Worm (Caenorhabditis elegans) whole organism, L4 larva: ENCODE data around the gene W09H1.4.

Experiments
- F10B5.3 ChIP-seq: sonication (generic microtip); optimal IDR thresholded peaks from 2 replicates; lab custom pipeline; 2016; ENCODE audit warnings: mild to moderate bottlenecking, missing genetic modification characterization, missing compliant biosample characterization
- F37D6.2 ChIP-seq: sonication (generic microtip); optimal IDR thresholded peaks from 2 replicates; lab custom pipeline; 2016; ENCODE audit warnings: mild to moderate bottlenecking, missing genetic modification characterization, missing compliant biosample characterization
- R02D3.7 ChIP-seq: fragments of 150-350 bp; sonication (generic microtip); optimal IDR thresholded peaks from 3 replicates; lab custom pipeline; 2014; ENCODE audit warnings: missing biosample characterization, missing genetic modification characterization
- Y48G9A.11 ChIP-seq: fragments of 200-800 bp; sonication (Bioruptor generic); IDR thresholded peaks from 2 replicates; pipeline ENCODE4 v1.3.6; 2022; ENCODE audit warnings: missing genetic modification reagents, missing genetic modification characterization, missing compliant biosample characterization
- Y75B8A.6 ChIP-seq: fragments of 200-800 bp; sonication (Bioruptor generic); IDR thresholded peaks from 2 replicates; pipeline ENCODE4 v1.3.6; 2022; ENCODE audit warnings: missing genetic modification reagents, missing genetic modification characterization, missing compliant biosample characterization
- ceh-44 ChIP-seq: fragments of 200-800 bp; sonication (Bioruptor generic); IDR thresholded peaks from 2 replicates; pipeline ENCODE4 v1.3.6; 2022; ENCODE audit warnings: missing genetic modification reagents, missing genetic modification characterization, missing compliant biosample characterization
- ceh-62 ChIP-seq: sonication (generic microtip); optimal IDR thresholded peaks from 2 replicates; lab custom pipeline; 2017; ENCODE audit warnings: missing biosample characterization, missing genetic modification characterization
- ceh-82 ChIP-seq: sonication (generic microtip); optimal IDR thresholded peaks from 2 replicates; lab custom pipeline; 2017; ENCODE audit warnings: missing biosample characterization, missing genetic modification characterization
- daf-12 ChIP-seq: fragments of 150-350 bp; optimal IDR thresholded peaks from 2 replicates; lab custom pipeline; 2014; ENCODE audit warnings: missing biosample characterization, missing genetic modification reagents, missing genetic modification characterization
- daf-16 ChIP-seq, 3 experiments: sonication (generic microtip); optimal IDR thresholded peaks; 2 replicates each; lab custom pipeline; 2016 to 2017; ENCODE audit warnings: missing genetic modification characterization in 3 of 3, missing genetic modification reagents in 3 of 3, mild to moderate bottlenecking in 2 of 3, missing compliant biosample characterization in 2 of 3, missing biosample characterization in 1 of 3, moderate library complexity in 1 of 3
- dmd-6 ChIP-seq: fragments of 200-800 bp; sonication (Bioruptor generic); IDR thresholded peaks from 2 replicates; pipeline ENCODE4 v1.3.6; 2022; ENCODE audit warnings: missing genetic modification reagents, missing genetic modification characterization, missing compliant biosample characterization
- dmd-9 ChIP-seq: fragments of 200-800 bp; sonication (Bioruptor generic); IDR thresholded peaks from 2 replicates; pipeline ENCODE4 v1.3.6; 2022; ENCODE audit warnings: missing genetic modification reagents, missing genetic modification characterization, missing compliant biosample characterization
- dpl-1 ChIP-seq: fragments of 150-350 bp; optimal IDR thresholded peaks from 2 replicates; lab custom pipeline; 2014; ENCODE audit warnings: missing biosample characterization, missing genetic modification reagents, missing genetic modification characterization
- dve-1 ChIP-seq: sonication (generic microtip); optimal IDR thresholded peaks from 2 replicates; lab custom pipeline; 2017; ENCODE audit warnings: antibody characterized with exemption, mild to moderate bottlenecking, missing genetic modification characterization, missing compliant biosample characterization; ENCODE audit not compliant: insufficient read depth
- egl-27 ChIP-seq: sonication (generic microtip); optimal IDR thresholded peaks from 3 replicates; lab custom pipeline; 2017; ENCODE audit warnings: missing biosample characterization, missing genetic modification reagents, missing genetic modification characterization
- egl-43 ChIP-seq: fragments of 200-800 bp; sonication (Bioruptor generic); IDR thresholded peaks from 2 replicates; pipeline ENCODE4 v1.3.6; 2022; ENCODE audit warnings: missing genetic modification reagents, missing genetic modification characterization, missing compliant biosample characterization
- hlh-30 ChIP-seq: sonication (generic microtip); optimal IDR thresholded peaks from 2 replicates; lab custom pipeline; 2017; ENCODE audit warnings: antibody characterized with exemption, mild to moderate bottlenecking, missing genetic modification characterization, missing compliant biosample characterization; ENCODE audit not compliant: insufficient read depth
- hmg-1.1 ChIP-seq: fragments of 200-800 bp; sonication (Bioruptor generic); IDR thresholded peaks from 2 replicates; pipeline ENCODE4 v1.3.6; 2022; ENCODE audit warnings: missing genetic modification reagents, missing genetic modification characterization, missing compliant biosample characterization
- lim-7 ChIP-seq: fragments of 200-800 bp; sonication (Bioruptor generic); IDR thresholded peaks from 2 replicates; pipeline ENCODE4 v1.3.6; 2022; ENCODE audit warnings: missing genetic modification characterization, missing compliant biosample characterization
- lin-38 ChIP-seq: fragments of 200-800 bp; sonication (Bioruptor generic); IDR thresholded peaks from 2 replicates; pipeline ENCODE4 v1.3.6; 2022; ENCODE audit warnings: missing genetic modification reagents, missing genetic modification characterization, missing compliant biosample characterization
- lsy-2 ChIP-seq, 2 experiments: fragments of 150-350 bp in 1 of 2; sonication (generic microtip) in 1 of 2; optimal IDR thresholded peaks; 2 replicates each; lab custom pipeline; 2014 to 2017; ENCODE audit warnings: missing biosample characterization in 2 of 2, missing genetic modification characterization in 2 of 2
- madf-5 ChIP-seq, 2 experiments: fragments of 200-800 bp; sonication (Bioruptor generic); IDR thresholded peaks; 2 replicates each; pipeline ENCODE4 v1.3.6; 2022; ENCODE audit warnings: missing compliant biosample characterization in 2 of 2, missing genetic modification characterization in 2 of 2
- mdt-29 ChIP-seq: fragments of 200-800 bp; sonication (Bioruptor generic); IDR thresholded peaks from 2 replicates; pipeline ENCODE4 v1.3.6; 2022; ENCODE audit warnings: missing genetic modification reagents, missing genetic modification characterization, missing compliant biosample characterization
- mes-2 ChIP-seq: sonication (generic microtip); optimal IDR thresholded peaks from 2 replicates; lab custom pipeline; 2016; ENCODE audit warnings: missing genotype, mild to moderate bottlenecking, missing genetic modification characterization, missing compliant biosample characterization; ENCODE audit not compliant: poor library complexity, severe bottlenecking
- mxl-3 ChIP-seq: fragments of 200-800 bp; sonication (Bioruptor generic); optimal IDR thresholded peaks from 2 replicates; lab custom pipeline; 2018; ENCODE audit warnings: mild to moderate bottlenecking, missing genetic modification characterization, missing compliant biosample characterization
- nhr-76 ChIP-seq: fragments of 150-350 bp; optimal IDR thresholded peaks from 2 replicates; lab custom pipeline; 2014; ENCODE audit warnings: missing biosample characterization, missing genetic modification characterization
- nhr-77 ChIP-seq: fragments of 150-350 bp; optimal IDR thresholded peaks from 2 replicates; lab custom pipeline; 2014; ENCODE audit warnings: missing biosample characterization, missing genetic modification characterization
- pha-4 ChIP-seq, 2 experiments: fragments of 150-350 bp in 1 of 2; fragments of 200-800 bp in 1 of 2; sonication (Bioruptor generic) in 1 of 2; IDR thresholded peaks in 1 of 2; optimal IDR thresholded peaks in 1 of 2; 2 replicates each; pipeline versions ENCODE4 v1.3.6 to Lab custom; 2014 to 2022; ENCODE audit warnings: missing genetic modification characterization in 2 of 2, missing genetic modification reagents in 2 of 2, missing biosample characterization in 1 of 2, missing compliant biosample characterization in 1 of 2
- php-3 ChIP-seq: fragments of 200-800 bp; sonication (Bioruptor generic); IDR thresholded peaks from 2 replicates; pipeline ENCODE4 v1.3.6; 2022; ENCODE audit warnings: missing genetic modification reagents, missing genetic modification characterization, missing compliant biosample characterization
- rbr-2 ChIP-seq: sonication (generic microtip); optimal IDR thresholded peaks from 2 replicates; lab custom pipeline; 2016; ENCODE audit warnings: missing genotype, missing genetic modification characterization, missing compliant biosample characterization
- sdz-12 ChIP-seq: fragments of 200-800 bp; sonication (Bioruptor generic); optimal IDR thresholded peaks from 2 replicates; lab custom pipeline; 2018; ENCODE audit warnings: mild to moderate bottlenecking, missing genetic modification characterization, missing compliant biosample characterization
- set-16 ChIP-seq: fragments of 200-800 bp; sonication (Bioruptor generic); IDR thresholded peaks from 2 replicates; pipeline ENCODE4 v1.3.6; 2022; ENCODE audit warnings: missing genetic modification reagents, missing genetic modification characterization, missing compliant biosample characterization
- snpc-1.2 ChIP-seq: fragments of 200-800 bp; sonication (Bioruptor generic); IDR thresholded peaks from 2 replicates; pipeline ENCODE4 v1.3.6; 2022; ENCODE audit warnings: missing genetic modification reagents, missing genetic modification characterization, missing compliant biosample characterization
- spr-1 ChIP-seq: sonication (generic microtip); optimal IDR thresholded peaks from 2 replicates; lab custom pipeline; 2016; ENCODE audit warnings: mild to moderate bottlenecking, missing genetic modification characterization, missing compliant biosample characterization
- tra-1 ChIP-seq: fragments of 200-800 bp; sonication (Bioruptor generic); IDR thresholded peaks from 2 replicates; pipeline ENCODE4 v1.3.6; 2022; ENCODE audit warnings: missing genetic modification reagents, missing genetic modification characterization, missing compliant biosample characterization
- unc-39 ChIP-seq: sonication (generic microtip); optimal IDR thresholded peaks from 2 replicates; lab custom pipeline; 2017; ENCODE audit warnings: missing biosample characterization, missing genetic modification characterization
- zag-1 ChIP-seq: fragments of 150-350 bp; optimal IDR thresholded peaks from 2 replicates; lab custom pipeline; 2014; ENCODE audit warnings: missing biosample characterization, missing genetic modification characterization
- ztf-7 ChIP-seq: fragments of 150-350 bp; optimal IDR thresholded peaks from 2 replicates; lab custom pipeline; 2014; ENCODE audit warnings: missing biosample characterization, missing genetic modification characterization

The W09H1.4 gene

DNA sequence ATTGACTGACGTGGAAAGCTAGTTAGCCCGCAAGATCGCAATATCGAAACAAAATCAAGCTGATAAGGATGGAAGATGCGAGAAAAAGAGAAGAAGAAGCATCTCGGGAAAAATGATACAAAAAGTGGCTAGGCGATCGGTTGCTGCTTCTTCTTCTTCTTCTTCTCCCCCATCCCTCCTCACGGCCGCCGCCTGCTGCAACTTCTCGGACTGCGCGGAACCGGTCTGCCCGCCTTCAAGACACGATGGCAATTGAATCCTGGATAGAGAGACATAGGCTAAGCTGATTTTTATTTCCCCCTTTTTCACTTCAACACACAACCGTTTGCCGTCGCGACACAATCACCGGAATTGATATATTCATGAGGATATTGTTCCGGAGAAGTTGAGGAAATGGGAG, 8.9 kb upstream of the W09H1.4 start:
- TF ChIP-seq set-16 (GFP tag; lab: Robert Waterston, UW), result peak; percentile 68
- TF ChIP-seq snpc-1.2, result no peak
- peak; percentile 53 for TF ChIP-seq mxl-3
- TF ChIP-seq spr-1 (tag; lab: Kevin White, UChicago), result no peak
- TF ChIP-seq ztf-7 (tag; lab: Kevin White, UChicago), result no peak
- TF ChIP-seq pha-4 (GFP tag; IDR thresholded peaks at IDR 0.05; lab: Robert Waterston, UW), result no peak
- TF ChIP-seq pha-4 (tag; optimal IDR thresholded peaks at IDR 0.05; lab: Kevin White, UChicago), result no peak
- no peak for TF ChIP-seq tra-1
- no peak for TF ChIP-seq Y75B8A.6 (GFP tag; lab: Robert Waterston, UW)
- TF ChIP-seq dmd-9 (GFP tag; lab: Robert Waterston, UW), result no peak
- TF ChIP-seq daf-12 (tag; lab: Kevin White, UChicago), result no peak

DNA sequence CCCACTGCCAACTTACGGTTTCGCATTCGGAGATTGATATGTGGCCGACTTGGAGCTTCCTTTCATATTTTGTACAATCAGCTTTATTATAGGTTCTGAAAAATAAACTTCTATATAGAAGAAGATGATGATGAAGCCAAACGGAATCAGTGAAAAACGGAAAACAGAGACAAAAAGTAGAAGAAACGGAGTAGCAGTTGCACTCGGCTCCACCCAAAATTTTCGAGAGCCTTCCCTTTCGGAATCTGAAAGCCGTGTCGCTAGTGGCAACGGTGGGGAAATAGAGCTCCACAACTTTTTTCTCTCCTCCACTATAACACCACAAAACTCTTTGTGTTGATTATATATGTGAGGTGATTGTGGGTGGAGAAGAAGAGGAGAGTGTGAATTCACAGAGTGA, 1.9 kb upstream of the W09H1.4 start, which contains the start of gene W09H1.1:
W09H1.1 (minus strand) TSS at position 101 of the 400 bp plus-strand sequence.
- TF ChIP-seq dmd-9 (GFP tag; lab: Robert Waterston, UW), result no peak
- no peak for TF ChIP-seq php-3
- TF ChIP-seq dve-1 (tag; lab: Kevin White, UChicago), result no peak
- no peak for TF ChIP-seq unc-39 (tag; lab: Kevin White, UChicago)
- no peak for TF ChIP-seq mdt-29 (GFP tag; lab: Robert Waterston, UW)
- TF ChIP-seq sdz-12 (GFP tag; lab: Kevin White, UChicago), result no peak
- TF ChIP-seq madf-5 (GFP tag; IDR thresholded peaks at IDR 0.05; lab: Robert Waterston, UW), result no peak
- no peak for TF ChIP-seq egl-27 (tag; lab: Kevin White, UChicago)
- no peak for TF ChIP-seq set-16 (GFP tag; lab: Robert Waterston, UW)
- TF ChIP-seq dpl-1 (GFP tag; lab: Kevin White, UChicago), result no peak

DNA sequence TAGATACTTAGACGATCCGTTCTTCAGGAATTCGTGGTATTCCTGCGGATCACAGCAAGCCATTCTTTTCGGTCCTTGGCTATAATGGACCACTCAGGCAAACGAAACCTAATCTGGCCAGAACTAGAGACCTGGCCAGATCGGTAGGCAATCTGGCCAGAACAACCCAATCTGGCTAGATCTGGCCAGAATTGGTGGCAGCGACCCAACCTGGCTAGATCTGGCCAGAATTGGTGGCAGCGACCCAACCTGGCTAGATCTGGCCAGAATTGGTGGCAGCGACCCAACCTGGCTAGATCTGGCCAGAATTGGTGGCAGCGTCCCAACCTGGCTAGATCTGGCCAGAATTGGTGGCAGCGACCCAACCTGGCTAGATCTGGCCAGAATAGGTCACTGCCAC, 1.0 kb upstream of the W09H1.4 start:
- peak; percentile 52 for TF ChIP-seq set-16 (GFP tag; lab: Robert Waterston, UW)

DNA sequence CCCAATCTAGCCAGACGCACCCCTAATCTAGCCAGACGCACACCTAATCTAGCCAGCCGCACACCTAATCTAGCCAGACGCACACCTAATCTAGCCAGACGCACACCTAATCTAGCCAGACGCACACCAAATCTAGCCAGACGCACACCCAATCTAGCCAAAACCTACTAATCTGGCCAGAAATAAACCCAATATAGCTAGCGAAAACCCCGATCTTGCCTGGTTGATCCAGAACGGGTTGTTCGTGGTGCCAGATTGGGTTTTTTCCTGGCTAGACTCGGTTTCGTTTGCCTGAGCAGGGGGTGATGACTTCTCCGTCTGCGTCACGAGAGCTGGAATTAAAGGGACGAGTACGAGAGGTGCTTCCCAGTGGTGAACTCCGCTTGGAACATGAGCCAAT, 801 bp downstream of the W09H1.4 start, which contains the start of gene W09H1.3:
W09H1.3 (plus strand) TSS at position 301 of the 400 bp plus-strand sequence.
- TF ChIP-seq egl-43 (GFP tag; lab: Robert Waterston, UW), result peak; percentile 44; the same call in 1 of the 2 replicates
- TF ChIP-seq zag-1 (tag; lab: Kevin White, UChicago), result no peak
- TF ChIP-seq egl-27 (tag; lab: Kevin White, UChicago), result no peak
- no peak for TF ChIP-seq hmg-1.1 (GFP tag; lab: Robert Waterston, UW)
- no peak for TF ChIP-seq nhr-76 (tag; lab: Kevin White, UChicago)

DNA sequence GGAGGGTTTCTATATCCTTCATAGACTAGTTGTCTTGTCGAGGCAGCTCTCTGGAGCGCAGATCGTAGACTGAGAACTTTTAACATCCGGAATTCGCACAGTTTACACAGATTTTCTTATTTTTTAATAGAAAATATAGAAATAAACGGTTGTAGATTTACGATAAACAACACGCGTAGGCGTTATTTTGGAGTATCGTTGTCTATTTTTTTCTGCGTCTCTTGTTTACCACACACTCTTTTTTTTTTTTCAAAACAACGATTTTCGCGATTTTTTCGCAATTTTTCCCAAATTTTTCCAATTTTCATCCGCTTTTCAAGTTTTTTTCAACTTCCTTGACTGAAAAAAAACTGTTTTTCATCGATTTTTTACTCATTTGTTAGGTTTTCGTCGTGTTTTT, 3.9 kb downstream of the W09H1.4 start, which contains the start of gene mecr-1:
mecr-1 (minus strand) TSS at position 127 of the 400 bp plus-strand sequence.
- TF ChIP-seq ceh-62 (tag; lab: Kevin White, UChicago) (no peak), hlh-30 (tag; lab: Kevin White, UChicago) (no peak), lin-38 (peak; percentile 52), F37D6.2 (tag; lab: Kevin White, UChicago) (no peak), Y48G9A.11 (GFP tag; lab: Robert Waterston, UW) (peak; percentile 99), daf-16 (GFP tag; optimal IDR thresholded peaks at IDR 0.05; lab: Kevin White, UChicago) (no peak), daf-16 (tag; optimal IDR thresholded peaks at IDR 0.05; lab: Kevin White, UChicago) (peak; percentile 87), lsy-2 (tag; optimal IDR thresholded peaks at IDR 0.05; lab: Kevin White, UChicago) (peak in 1 of 2 experiments; percentile 59), ceh-82 (tag; lab: Kevin White, UChicago) (no peak), F10B5.3 (tag; lab: Kevin White, UChicago) (no peak), nhr-77 (tag; lab: Kevin White, UChicago) (no peak), mes-2 (tag; lab: Kevin White, UChicago) (peak; percentile 51), dmd-6 (no peak), rbr-2 (peak; percentile 14), lim-7 (GFP tag; lab: Robert Waterston, UW) (no peak), R02D3.7 (tag; lab: Kevin White, UChicago) (peak; percentile 82), ceh-44 (GFP tag; lab: Robert Waterston, UW) (no peak), dpl-1 (GFP tag; lab: Kevin White, UChicago) (peak; percentile 47)
